Worm (Caenorhabditis elegans): ENCODE results near the gene C15B12.4.

The C15B12.4 gene

ce11 chrX:6433688-6434087, 39.9 kb downstream of the C15B12.4 start, which contains the start of gene K10C2.2:
Gene K10C2.2 (minus strand): TSS chrX:6433788.
- no peak for TF ChIP-seq ceh-27 (GFP tag; optimal IDR thresholded peaks at IDR 0.05)
- no peak for TF ChIP-seq ztf-18 (tag; optimal IDR thresholded peaks at IDR 0.05)
- no peak for TF ChIP-seq snpc-1.1 (tag; optimal IDR thresholded peaks at IDR 0.05; ENCODE audit: insufficient read depth)
- no peak for TF ChIP-seq lsl-1 (GFP tag; optimal IDR thresholded peaks at IDR 0.05)
- TF ChIP-seq ceh-91 (GFP tag; IDR thresholded peaks at IDR 0.05): no peak

ce11 chrX:6430510-6430909, 43.0 kb downstream of the C15B12.4 start, which contains the start of gene ctsa-2:
Gene ctsa-2 (minus strand): TSS chrX:6430610.
- TF ChIP-seq egrh-3 (GFP tag; IDR thresholded peaks at IDR 0.05) (no peak), chd-7 (tag; optimal IDR thresholded peaks at IDR 0.05) (no peak), F23B12.7 (tag; optimal IDR thresholded peaks at IDR 0.05; ENCODE audit: insufficient read depth) (no peak), nhr-179 (tag; optimal IDR thresholded peaks at IDR 0.05) (no peak), hlh-12 (tag; optimal IDR thresholded peaks at IDR 0.05) (no peak)

ce11 chrX:6429552-6429951, 44.0 kb downstream of the C15B12.4 start:
- TF ChIP-seq nhr-80 (tag; optimal IDR thresholded peaks at IDR 0.05): peak; percentile 55
- TF ChIP-seq F52B5.7 (tag; optimal IDR thresholded peaks at IDR 0.05): no peak

- TF ChIP-seq lin-35 (GFP tag; optimal IDR thresholded peaks at IDR 0.05) (no peak), tbx-9 (tag; optimal IDR thresholded peaks at IDR 0.05; ENCODE audit: borderline replicate concordance) (no peak), dox-1 (GFP tag; IDR thresholded peaks at IDR 0.05) (peak; percentile 40; the same call in 1 of the 2 replicates), rcor-1 (GFP tag; IDR thresholded peaks at IDR 0.05) (no peak), F22D6.2 (tag; optimal IDR thresholded peaks at IDR 0.05) (no peak), B0261.1 (tag; optimal IDR thresholded peaks at IDR 0.05) (no peak), hmg-1.2 (GFP tag; IDR thresholded peaks at IDR 0.05) (no peak), ztf-3 (GFP tag; optimal IDR thresholded peaks at IDR 0.05) (no peak), nhr-80 (tag; optimal IDR thresholded peaks at IDR 0.05) (peak; percentile 97), let-526 (GFP tag; IDR thresholded peaks at IDR 0.05) (no peak), T07F8.4 (tag; optimal IDR thresholded peaks at IDR 0.05) (no peak), madf-10 (tag; optimal IDR thresholded peaks at IDR 0.05) (peak; percentile 11), ztf-25 (GFP tag; IDR thresholded peaks at IDR 0.05) (0 out of 2 replicates have a peak, but pooled peaks have one; percentile 9), attf-6 (GFP tag; IDR thresholded peaks at IDR 0.05) (no peak), die-1 (tag; optimal IDR thresholded peaks at IDR 0.05) (no peak), Y79H2A.3 (GFP tag; conservative IDR thresholded peaks at IDR 0.05) (no peak), ets-4 (GFP tag; optimal IDR thresholded peaks at IDR 0.05) (peak; percentile 37)
Observed at ce11 chrX:6427147-6427546, 46.4 kb downstream of the C15B12.4 start.

ce11 chrX:6420681-6421080, 52.9 kb downstream of the C15B12.4 start, which contains the start of gene K10C2.12:
Gene K10C2.12 (minus strand): TSS chrX:6420781.
- TF ChIP-seq bed-1 (GFP tag; IDR thresholded peaks at IDR 0.05): no peak
- no peak for TF ChIP-seq hrde-1 (tag; optimal IDR thresholded peaks at IDR 0.05; ENCODE audit: borderline replicate concordance)
- TF ChIP-seq egrh-3 (GFP tag; IDR thresholded peaks at IDR 0.05): no peak
- TF ChIP-seq snpc-1.1 (tag; optimal IDR thresholded peaks at IDR 0.05; ENCODE audit: insufficient read depth): no peak
- no peak for TF ChIP-seq B0336.3 (GFP tag; IDR thresholded peaks at IDR 0.05)
- TF ChIP-seq bed-2 (GFP tag; IDR thresholded peaks at IDR 0.05): no peak
- no peak for TF ChIP-seq Y53G8AR.9 (GFP tag; conservative IDR thresholded peaks at IDR 0.05)
- TF ChIP-seq rpc-1 (optimal IDR thresholded peaks at IDR 0.05): no peak
- TF ChIP-seq rpc-1 (tag; optimal IDR thresholded peaks at IDR 0.05): no peak
- no peak for TF ChIP-seq cebp-2 (GFP tag; IDR thresholded peaks at IDR 0.05)
- TF ChIP-seq attf-6 (GFP tag; IDR thresholded peaks at IDR 0.05): no peak
- no peak for TF ChIP-seq sea-2 (GFP tag; IDR thresholded peaks at IDR 0.05)
- no peak for TF ChIP-seq F57C9.4 (tag; optimal IDR thresholded peaks at IDR 0.05)
- no peak for TF ChIP-seq ceh-27 (GFP tag; optimal IDR thresholded peaks at IDR 0.05)
- no peak for TF ChIP-seq madf-6 (GFP tag; IDR thresholded peaks at IDR 0.05)
- no peak for TF ChIP-seq mel-28 (tag; optimal IDR thresholded peaks at IDR 0.05; ENCODE audit: borderline replicate concordance)

Data from whole organism, young adult.